Comparison of ENCODE assay signal across 3 fruit fly cellular contexts in genomic region chr3L:3763335-3763734, dm6.
A peak's percentile ranks its signal among the peaks of the same experiment; 100 is the strongest.
TF ChIP-seq lines count a peak whose summit lies in the region.

No protein-coding gene starts in this region.

- no peak for TF ChIP-seq CTCF in whole organism, embryonic (GFP tag; optimal IDR thresholded peaks at IDR 0.05; lab: Kevin White, UChicago)

TF ChIP-seq in whole organism, embryonic, 481 proteins besides CTCF, POLR2A, EP300 and RAD21 (continues in another document):
- TF ChIP-seq jumu (GFP tag; optimal IDR thresholded peaks at IDR 0.05; lab: Kevin White, UChicago), result no peak
- no peak for TF ChIP-seq mld (GFP tag; IDR thresholded peaks at IDR 0.05; lab: Robert Waterston, UW; ENCODE audit: partially characterized antibody)
- no peak for TF ChIP-seq bsh (GFP tag; optimal IDR thresholded peaks at IDR 0.05; lab: Kevin White, UChicago)
- TF ChIP-seq CG30403 (GFP tag; optimal IDR thresholded peaks at IDR 0.05; lab: Kevin White, UChicago), result no peak
- no peak for TF ChIP-seq nerfin-2 (GFP tag; IDR thresholded peaks at IDR 0.05; lab: Robert Waterston, UW; ENCODE audit: partially characterized antibody)
- no peak for TF ChIP-seq CG7987 (GFP tag; optimal IDR thresholded peaks at IDR 0.05; lab: Kevin White, UChicago)
- no peak for TF ChIP-seq CG9797 (GFP tag; optimal IDR thresholded peaks at IDR 0.05; lab: Kevin White, UChicago)
- TF ChIP-seq ham (GFP tag; IDR thresholded peaks at IDR 0.05; lab: Robert Waterston, UW), result no peak
- TF ChIP-seq CG11398 (GFP tag; optimal IDR thresholded peaks at IDR 0.05; lab: Kevin White, UChicago), result no peak
- no peak for TF ChIP-seq tna (GFP tag; IDR thresholded peaks at IDR 0.05; lab: Robert Waterston, UW; ENCODE audit: partially characterized antibody)
- no peak for TF ChIP-seq CG12769 (tag; optimal IDR thresholded peaks at IDR 0.05; lab: Kevin White, UChicago)
- TF ChIP-seq Trl (optimal IDR thresholded peaks at IDR 0.05; lab: Kevin White, UChicago), result peak; percentile 41 to 69
- TF ChIP-seq Trl (GFP tag; optimal IDR thresholded peaks at IDR 0.05; lab: Kevin White, UChicago), result no peak
- no peak for TF ChIP-seq CG17359 (tag; optimal IDR thresholded peaks at IDR 0.05; lab: Kevin White, UChicago)
- no peak for TF ChIP-seq CG2889 (GFP tag; IDR thresholded peaks at IDR 0.05; lab: Robert Waterston, UW)
- TF ChIP-seq CG32772 (GFP tag; IDR thresholded peaks at IDR 0.05; lab: Robert Waterston, UW), result peak; percentile 32; the same call in 1 of the 2 replicates
- TF ChIP-seq peb (GFP tag; IDR thresholded peaks at IDR 0.05; lab: Robert Waterston, UW), result no peak
- no peak for TF ChIP-seq CG14667 (GFP tag; IDR thresholded peaks at IDR 0.05; lab: Robert Waterston, UW)
- no peak for TF ChIP-seq HmgD (GFP tag; optimal IDR thresholded peaks at IDR 0.05; lab: Kevin White, UChicago)
- no peak for TF ChIP-seq Dad (GFP tag; optimal IDR thresholded peaks at IDR 0.05; lab: Kevin White, UChicago)
- no peak for TF ChIP-seq CG16779 (GFP tag; IDR thresholded peaks at IDR 0.05; lab: Robert Waterston, UW)
- peak; percentile 88 for TF ChIP-seq CG7372 (GFP tag; IDR thresholded peaks at IDR 0.05; lab: Robert Waterston, UW)
- TF ChIP-seq abd-A (tag; optimal IDR thresholded peaks at IDR 0.05; lab: Kevin White, UChicago), result peak; percentile 88
- no peak for TF ChIP-seq Aef1 (GFP tag; IDR thresholded peaks at IDR 0.05; lab: Robert Waterston, UW)
- no peak for TF ChIP-seq salm (tag; optimal IDR thresholded peaks at IDR 0.05; lab: Kevin White, UChicago)
- TF ChIP-seq CG8765 (GFP tag; IDR thresholded peaks at IDR 0.05; lab: Robert Waterston, UW), result no peak
- no peak for TF ChIP-seq CG10321 (GFP tag; IDR thresholded peaks at IDR 0.05; lab: Robert Waterston, UW)
- TF ChIP-seq Dfd (GFP tag; optimal IDR thresholded peaks at IDR 0.05; lab: Kevin White, UChicago), result no peak
- TF ChIP-seq luna (GFP tag; optimal IDR thresholded peaks at IDR 0.05; lab: Kevin White, UChicago), result no peak
- no peak for TF ChIP-seq CG12155 (GFP tag; optimal IDR thresholded peaks at IDR 0.05; lab: Kevin White, UChicago)
- 0 out of 2 replicates have a peak, but pooled peaks have one; percentile 4 for TF ChIP-seq amos (GFP tag; IDR thresholded peaks at IDR 0.05; lab: Robert Waterston, UW; ENCODE audit: partially characterized antibody)

TF ChIP-seq in whole organism, prepupa, 60 proteins besides CTCF, POLR2A, EP300 and RAD21:
- 0 out of 3 replicates have a peak, but pooled peaks have one; percentile 15 for TF ChIP-seq eg (GFP tag; IDR thresholded peaks at IDR 0.05; lab: Robert Waterston, UW)
- TF ChIP-seq Sox102F (GFP tag; optimal IDR thresholded peaks at IDR 0.05; lab: Kevin White, UChicago), result no peak
- no peak for TF ChIP-seq CG11902 (GFP tag; optimal IDR thresholded peaks at IDR 0.05; lab: Kevin White, UChicago)
- no peak for TF ChIP-seq Hr4 (GFP tag; optimal IDR thresholded peaks at IDR 0.05; lab: Kevin White, UChicago)
TF ChIP-seq in whole organism, prepupa: peak in this region for 1.

TF ChIP-seq in whole organism, pupa, 21 proteins besides CTCF, POLR2A, EP300 and RAD21:
- TF ChIP-seq CG10348 (GFP tag; IDR thresholded peaks at IDR 0.05; lab: Robert Waterston, UW), result no peak
- TF ChIP-seq CG8301 (tag; optimal IDR thresholded peaks at IDR 0.05; lab: Kevin White, UChicago), result no peak
- 0 out of 2 replicates have a peak, but pooled peaks have one; percentile 5 for TF ChIP-seq rn (GFP tag; IDR thresholded peaks at IDR 0.05; lab: Robert Waterston, UW)
